Worm (Caenorhabditis elegans): Measurements from ENCODE around the gene F15H10.7.
A peak's percentile ranks its signal among the peaks of the same experiment; 100 is the strongest.

F15H10.7 gene

ce11 chrV:10355773-10356335, 50.4 kb downstream of the F15H10.7 start, which contains the start of gene sluh-7 (continued):
- TF ChIP-seq egl-27 (tag; optimal IDR thresholded peaks at IDR 0.05): no peak
- TF ChIP-seq nhr-11 (tag; optimal IDR thresholded peaks at IDR 0.05): peak; percentile 28
- no peak for TF ChIP-seq ces-1 (GFP tag; optimal IDR thresholded peaks at IDR 0.05)
- no peak for TF ChIP-seq ceh-63 (GFP tag; optimal IDR thresholded peaks at IDR 0.05)
- peak; percentile 41 for TF ChIP-seq nhr-237 (tag; optimal IDR thresholded peaks at IDR 0.05)
- no peak for TF ChIP-seq nhr-28 (tag; optimal IDR thresholded peaks at IDR 0.05)
- TF ChIP-seq snu-23 (GFP tag; optimal IDR thresholded peaks at IDR 0.05): peak; percentile 87
- TF ChIP-seq sox-4 (tag; optimal IDR thresholded peaks at IDR 0.05): peak; percentile 90
- TF ChIP-seq nhr-12 (tag; optimal IDR thresholded peaks at IDR 0.05): no peak
- peak; percentile 69 for TF ChIP-seq ceh-88 (GFP tag; IDR thresholded peaks at IDR 0.05)
- TF ChIP-seq ztf-11 (tag; optimal IDR thresholded peaks at IDR 0.05): peak in 1 of 2 experiments; percentile 96
- TF ChIP-seq ama-1 (optimal IDR thresholded peaks at IDR 0.05): no peak
- peak; percentile 20 for TF ChIP-seq zip-4 (GFP tag; optimal IDR thresholded peaks at IDR 0.05)
- peak; percentile 65 for TF ChIP-seq lin-39 (tag; optimal IDR thresholded peaks at IDR 0.05)
- peak; percentile 91 for TF ChIP-seq tbx-2 (tag; optimal IDR thresholded peaks at IDR 0.05)
- peak; percentile 69 to 78 (median 74) for TF ChIP-seq ceh-82 (tag; optimal IDR thresholded peaks at IDR 0.05)
- no peak for TF ChIP-seq hpl-2 (GFP tag; optimal IDR thresholded peaks at IDR 0.05)
- TF ChIP-seq F16B12.6 (tag; optimal IDR thresholded peaks at IDR 0.05): peak; percentile 6
- TF ChIP-seq C16A3.4 (tag; optimal IDR thresholded peaks at IDR 0.05): peak; percentile 62
- peak; percentile 78 for TF ChIP-seq fkh-8 (tag; optimal IDR thresholded peaks at IDR 0.05)
- TF ChIP-seq xbp-1 (tag; optimal IDR thresholded peaks at IDR 0.05): peak; percentile 89
- TF ChIP-seq unc-98 (GFP tag; IDR thresholded peaks at IDR 0.05): peak; percentile 85
- peak; percentile 82 for TF ChIP-seq unc-86 (tag; optimal IDR thresholded peaks at IDR 0.05)
- TF ChIP-seq snpc-4 (tag; optimal IDR thresholded peaks at IDR 0.05): peak; percentile 26
- peak; percentile 3 for TF ChIP-seq hlh-4 (tag; optimal IDR thresholded peaks at IDR 0.05)
- peak; percentile 73 for TF ChIP-seq skn-1 (tag; optimal IDR thresholded peaks at IDR 0.05)
- TF ChIP-seq mdl-1 (tag; optimal IDR thresholded peaks at IDR 0.05): peak in 1 of 2 experiments; percentile 35
- peak; percentile 11 for TF ChIP-seq efl-3 (GFP tag; optimal IDR thresholded peaks at IDR 0.05)
- peak; percentile 81 for TF ChIP-seq lin-14 (GFP tag; optimal IDR thresholded peaks at IDR 0.05)
- TF ChIP-seq nhr-85 (tag): peak; percentile 95
- peak; percentile 95 for TF ChIP-seq fkh-4 (tag; optimal IDR thresholded peaks at IDR 0.05; ENCODE audit: borderline replicate concordance)
- TF ChIP-seq lsy-2 (tag; optimal IDR thresholded peaks at IDR 0.05): peak; percentile 82 to 84
- peak; percentile 94 to 97 for TF ChIP-seq lin-35 (GFP tag; optimal IDR thresholded peaks at IDR 0.05)
- peak in 2 of 6 experiments; percentile 54 to 71 for TF ChIP-seq elt-3 (tag; optimal IDR thresholded peaks at IDR 0.05)
- TF ChIP-seq irx-1 (tag; optimal IDR thresholded peaks at IDR 0.05): peak; percentile 95
- TF ChIP-seq pax-3 (tag; optimal IDR thresholded peaks at IDR 0.05): peak; percentile 84
- no peak for TF ChIP-seq ztf-4 (tag; optimal IDR thresholded peaks at IDR 0.05)
- TF ChIP-seq ets-5 (GFP tag; IDR thresholded peaks at IDR 0.05): no peak
- peak; percentile 77 for TF ChIP-seq Y116A8C.19 (tag; optimal IDR thresholded peaks at IDR 0.05; ENCODE audit: borderline replicate concordance)
- TF ChIP-seq mab-9 (GFP tag; IDR thresholded peaks at IDR 0.05): peak; percentile 76
- TF ChIP-seq lir-3 (tag; optimal IDR thresholded peaks at IDR 0.05; ENCODE audit: poor library complexity): peak; percentile 97
- peak; percentile 44 for TF ChIP-seq fos-1 (tag; optimal IDR thresholded peaks at IDR 0.05)
- peak; percentile 63 for TF ChIP-seq sup-37 (GFP tag; optimal IDR thresholded peaks at IDR 0.05)
- no peak for TF ChIP-seq zag-1 (tag; optimal IDR thresholded peaks at IDR 0.05)
- TF ChIP-seq efl-1 (optimal IDR thresholded peaks at IDR 0.05): peak; percentile 80 to 95
- TF ChIP-seq efl-1 (GFP tag; optimal IDR thresholded peaks at IDR 0.05 in 1 of 2): peak; percentile 95 to 99
- peak; percentile 77 for TF ChIP-seq blmp-1 (tag; optimal IDR thresholded peaks at IDR 0.05)
- no peak for TF ChIP-seq nhr-84 (tag; optimal IDR thresholded peaks at IDR 0.05)
- TF ChIP-seq aly-2 (tag; optimal IDR thresholded peaks at IDR 0.05): peak; percentile 24

Data from whole organism, L1 larva.